Worm (Caenorhabditis elegans) whole organism, young adult: ENCODE results near the gene C29E4.17.

Experiments
- B0336.3 ChIP-seq: fragments of 200-800 bp; sonication (Bioruptor generic); IDR thresholded peaks from 2 replicates; pipeline ENCODE4 v1.3.6; 2022; ENCODE audit warnings: missing genetic modification characterization, missing compliant biosample characterization
- C17E4.6 ChIP-seq: fragments of 200-800 bp; sonication (Bioruptor generic); IDR thresholded peaks from 2 replicates; pipeline ENCODE4 v1.3.6; 2022; ENCODE audit warnings: missing genetic modification reagents, missing genetic modification characterization, missing compliant biosample characterization
- F10E7.11 ChIP-seq: sonication (generic microtip); optimal IDR thresholded peaks from 2 replicates; lab custom pipeline; 2017; ENCODE audit warnings: mild to moderate bottlenecking, missing genetic modification characterization, moderate library complexity, missing compliant biosample characterization
- F23B12.7 ChIP-seq: sonication (generic microtip); optimal IDR thresholded peaks from 2 replicates; lab custom pipeline; 2017; ENCODE audit warnings: missing genetic modification characterization, mild to moderate bottlenecking, missing compliant biosample characterization, antibody characterized with exemption, moderate library complexity; ENCODE audit not compliant: insufficient read depth
- F33H1.4 ChIP-seq: fragments of 200-800 bp; sonication (Bioruptor generic); IDR thresholded peaks from 2 replicates; pipeline ENCODE4 v1.3.6; 2022; ENCODE audit warnings: missing genetic modification reagents, missing genetic modification characterization, missing compliant biosample characterization
- F39B2.1 ChIP-seq: fragments of 200-800 bp; sonication (Bioruptor generic); IDR thresholded peaks from 2 replicates; pipeline ENCODE4 v1.3.6; 2022; ENCODE audit warnings: missing genetic modification reagents, missing genetic modification characterization, missing compliant biosample characterization
- F52B5.7 ChIP-seq: sonication (generic microtip); optimal IDR thresholded peaks from 2 replicates; lab custom pipeline; 2016; ENCODE audit warnings: mild to moderate bottlenecking, missing genetic modification characterization, missing compliant biosample characterization
- F55B11.4 ChIP-seq: sonication (generic microtip); optimal IDR thresholded peaks from 2 replicates; lab custom pipeline; 2016; ENCODE audit warnings: missing compliant biosample characterization, missing genetic modification characterization, borderline replicate concordance; ENCODE audit not compliant: insufficient read depth
- F57C9.4 ChIP-seq: sonication (generic microtip); optimal IDR thresholded peaks from 2 replicates; lab custom pipeline; 2017; ENCODE audit warnings: mild to moderate bottlenecking, missing genetic modification characterization, missing compliant biosample characterization
- K11D2.4 ChIP-seq: fragments of 200-800 bp; sonication (Bioruptor generic); IDR thresholded peaks from 2 replicates; pipeline ENCODE4 v1.3.6; 2022; ENCODE audit warnings: missing genetic modification reagents, missing genetic modification characterization, missing compliant biosample characterization
- T26A5.8 ChIP-seq: sonication (generic microtip); optimal IDR thresholded peaks from 2 replicates; lab custom pipeline; 2016; ENCODE audit warnings: missing genetic modification characterization, missing compliant biosample characterization
- Y53G8AR.9 ChIP-seq: fragments of 200-800 bp; sonication (Bioruptor generic); conservative IDR thresholded peaks from 2 replicates; pipeline ENCODE4 v1.3.6; 2022; ENCODE audit warnings: missing genetic modification reagents, missing genetic modification characterization, missing compliant biosample characterization
- Y67H2A.10 ChIP-seq: fragments of 200-800 bp; sonication (Bioruptor generic); conservative IDR thresholded peaks from 2 replicates; pipeline ENCODE4 v1.3.6; 2022; ENCODE audit warnings: missing genetic modification reagents, missing genetic modification characterization, missing compliant biosample characterization
- akir-1 ChIP-seq: fragments of 200-800 bp; sonication (Bioruptor generic); optimal IDR thresholded peaks from 2 replicates; lab custom pipeline; 2018; ENCODE audit warnings: mild to moderate bottlenecking, missing genetic modification characterization, moderate library complexity, missing compliant biosample characterization
- aptf-3 ChIP-seq: fragments of 200-800 bp; sonication (Bioruptor generic); IDR thresholded peaks from 2 replicates; pipeline ENCODE4 v1.3.6; 2022; ENCODE audit warnings: missing genetic modification characterization, missing compliant biosample characterization
- attf-3 ChIP-seq: fragments of 200-800 bp; sonication (Bioruptor generic); conservative IDR thresholded peaks from 2 replicates; pipeline ENCODE4 v1.3.6; 2022; ENCODE audit warnings: missing genetic modification reagents, missing genetic modification characterization, missing compliant biosample characterization
- attf-5 ChIP-seq: fragments of 200-800 bp; sonication (Bioruptor generic); optimal IDR thresholded peaks from 2 replicates; lab custom pipeline; 2018; ENCODE audit warnings: mild to moderate bottlenecking, missing genetic modification characterization, missing compliant biosample characterization
- attf-6 ChIP-seq: fragments of 200-800 bp; sonication (Bioruptor generic); IDR thresholded peaks from 2 replicates; pipeline ENCODE4 v1.3.6; 2022; ENCODE audit warnings: missing genetic modification reagents, missing genetic modification characterization, missing compliant biosample characterization
- cebp-1 ChIP-seq, 2 experiments: fragments of 200-800 bp in 1 of 2; sonication (Bioruptor generic) in 1 of 2; sonication (generic microtip) in 1 of 2; IDR thresholded peaks in 1 of 2; optimal IDR thresholded peaks in 1 of 2; 2 replicates each; pipeline versions ENCODE4 v1.3.6 to Lab custom; 2017 to 2022; ENCODE audit warnings: missing compliant biosample characterization in 2 of 2, missing genetic modification characterization in 2 of 2, mild to moderate bottlenecking in 1 of 2, missing genetic modification reagents in 1 of 2, moderate library complexity in 1 of 2
- ceh-100 ChIP-seq: fragments of 200-800 bp; sonication (Bioruptor generic); IDR thresholded peaks from 2 replicates; pipeline ENCODE4 v1.3.6; 2022; ENCODE audit warnings: missing genetic modification reagents, missing genetic modification characterization, missing compliant biosample characterization
- ceh-40 ChIP-seq: fragments of 200-800 bp; sonication (Bioruptor generic); IDR thresholded peaks from 2 replicates; pipeline ENCODE4 v1.3.6; 2022; ENCODE audit warnings: missing genetic modification characterization, missing compliant biosample characterization
- ceh-91 ChIP-seq: fragments of 200-800 bp; sonication (Bioruptor generic); IDR thresholded peaks from 2 replicates; pipeline ENCODE4 v1.3.6; 2022; ENCODE audit warnings: missing genetic modification reagents, missing genetic modification characterization, missing compliant biosample characterization
- dpff-1 ChIP-seq: sonication (generic microtip); optimal IDR thresholded peaks from 2 replicates; lab custom pipeline; 2017; ENCODE audit warnings: mild to moderate bottlenecking, missing genetic modification characterization, missing compliant biosample characterization
- ets-4 ChIP-seq: fragments of 200-800 bp; sonication (Bioruptor generic); optimal IDR thresholded peaks from 2 replicates; lab custom pipeline; 2018; ENCODE audit warnings: mild to moderate bottlenecking, missing genetic modification characterization, missing compliant biosample characterization
- fkh-3 ChIP-seq: sonication (generic microtip); optimal IDR thresholded peaks from 2 replicates; lab custom pipeline; 2016; ENCODE audit warnings: mild to moderate bottlenecking, missing genetic modification characterization, missing compliant biosample characterization
- gei-17 ChIP-seq: fragments of 200-800 bp; sonication (Bioruptor generic); optimal IDR thresholded peaks from 2 replicates; lab custom pipeline; 2018; ENCODE audit warnings: mild to moderate bottlenecking, missing genetic modification characterization, missing compliant biosample characterization
- hmg-1.2 ChIP-seq: fragments of 200-800 bp; sonication (Bioruptor generic); IDR thresholded peaks from 2 replicates; pipeline ENCODE4 v1.3.6; 2022; ENCODE audit warnings: missing genetic modification reagents, missing genetic modification characterization, missing compliant biosample characterization
- lag-1 ChIP-seq: fragments of 200-800 bp; sonication (Bioruptor generic); IDR thresholded peaks from 2 replicates; pipeline ENCODE4 v1.3.6; 2022; ENCODE audit warnings: missing genetic modification reagents, missing genetic modification characterization, missing compliant biosample characterization
- madf-3 ChIP-seq: fragments of 200-800 bp; sonication (Bioruptor generic); IDR thresholded peaks from 2 replicates; pipeline ENCODE4 v1.3.6; 2022; ENCODE audit warnings: missing genetic modification reagents, missing genetic modification characterization, missing compliant biosample characterization
- madf-6 ChIP-seq: fragments of 200-800 bp; sonication (Bioruptor generic); IDR thresholded peaks from 2 replicates; pipeline ENCODE4 v1.3.6; 2022; ENCODE audit warnings: missing genetic modification reagents, missing genetic modification characterization, missing compliant biosample characterization
- madf-8 ChIP-seq: fragments of 200-800 bp; sonication (Bioruptor generic); conservative IDR thresholded peaks from 2 replicates; pipeline ENCODE4 v1.3.6; 2022; ENCODE audit warnings: missing genetic modification reagents, missing genetic modification characterization, missing compliant biosample characterization
- nfya-1 ChIP-seq: sonication (generic microtip); optimal IDR thresholded peaks from 2 replicates; lab custom pipeline; 2017; ENCODE audit warnings: antibody characterized with exemption, missing compliant biosample characterization, missing genetic modification characterization, borderline replicate concordance; ENCODE audit not compliant: insufficient read depth
- nfya-2 ChIP-seq: fragments of 200-800 bp; sonication (Bioruptor generic); IDR thresholded peaks from 2 replicates; pipeline ENCODE4 v1.3.6; 2022; ENCODE audit warnings: missing genetic modification reagents, missing genetic modification characterization, missing compliant biosample characterization
- nhr-120 ChIP-seq: fragments of 200-800 bp; sonication (Bioruptor generic); IDR thresholded peaks from 2 replicates; pipeline ENCODE4 v1.3.6; 2022; ENCODE audit warnings: missing genetic modification characterization, missing compliant biosample characterization
- nhr-27 ChIP-seq: fragments of 200-800 bp; sonication (Bioruptor generic); optimal IDR thresholded peaks from 2 replicates; lab custom pipeline; 2018; ENCODE audit warnings: mild to moderate bottlenecking, missing genetic modification characterization, moderate library complexity, missing compliant biosample characterization
- pha-4 ChIP-seq: fragments of 150-350 bp; sonication (generic microtip); optimal IDR thresholded peaks from 2 replicates; lab custom pipeline; 2014; ENCODE audit warnings: missing biosample characterization, missing genetic modification reagents, missing genetic modification characterization
- rcor-1 ChIP-seq: fragments of 200-800 bp; sonication (Bioruptor generic); IDR thresholded peaks from 2 replicates; pipeline ENCODE4 v1.3.6; 2022; ENCODE audit warnings: missing genetic modification reagents, missing genetic modification characterization, missing compliant biosample characterization
- repo-1 ChIP-seq: sonication (generic microtip); optimal IDR thresholded peaks from 2 replicates; lab custom pipeline; 2017; ENCODE audit warnings: mild to moderate bottlenecking, missing genetic modification characterization, missing compliant biosample characterization
- snpc-3.4 ChIP-seq: sonication (generic microtip); optimal IDR thresholded peaks from 2 replicates; lab custom pipeline; 2017; ENCODE audit warnings: missing genetic modification characterization, mild to moderate bottlenecking, missing compliant biosample characterization, antibody characterized with exemption, moderate library complexity, missing genotype, missing genetic modification reagents
- somi-1 ChIP-seq: fragments of 200-800 bp; sonication (Bioruptor generic); optimal IDR thresholded peaks from 2 replicates; lab custom pipeline; 2018; ENCODE audit warnings: mild to moderate bottlenecking, missing genetic modification characterization, missing compliant biosample characterization
- tbx-9 ChIP-seq: sonication (generic microtip); optimal IDR thresholded peaks from 2 replicates; lab custom pipeline; 2016; ENCODE audit warnings: borderline replicate concordance, missing genetic modification characterization, inconsistent platforms, missing compliant biosample characterization
- unc-62 ChIP-seq: fragments of 150-350 bp; optimal IDR thresholded peaks from 2 replicates; lab custom pipeline; 2014; ENCODE audit warnings: missing biosample characterization, missing genetic modification reagents, missing genetic modification characterization
- zim-3 ChIP-seq: sonication (generic microtip); optimal IDR thresholded peaks from 2 replicates; lab custom pipeline; 2017; ENCODE audit warnings: mild to moderate bottlenecking, missing genetic modification characterization, moderate library complexity, missing compliant biosample characterization
- ztf-25 ChIP-seq: fragments of 200-800 bp; sonication (Bioruptor generic); IDR thresholded peaks from 2 replicates; pipeline ENCODE4 v1.3.6; 2022; ENCODE audit warnings: missing genetic modification reagents, missing genetic modification characterization, missing compliant biosample characterization
- ztf-28 ChIP-seq: fragments of 200-800 bp; sonication (Bioruptor generic); IDR thresholded peaks from 2 replicates; pipeline ENCODE4 v1.3.6; 2022; ENCODE audit warnings: missing genetic modification reagents, missing genetic modification characterization, missing compliant biosample characterization
- ztf-3 ChIP-seq: fragments of 200-800 bp; sonication (Bioruptor generic); optimal IDR thresholded peaks from 2 replicates; lab custom pipeline; 2018; ENCODE audit warnings: mild to moderate bottlenecking, missing genetic modification characterization, missing compliant biosample characterization

C29E4.17 gene

ce11 chrIII:7891573-7892306, 30.6 kb upstream of the C29E4.17 start, which contains the start of the genes ZK688.5 and fahd-1 (continued):
- no peak for TF ChIP-seq lag-1 (GFP tag; lab: Robert Waterston, UW)
- TF ChIP-seq pha-4 (tag; lab: Kevin White, UChicago), result no peak
- TF ChIP-seq rcor-1, result no peak; the same call in 1 of the 2 replicates
- no peak for TF ChIP-seq akir-1 (GFP tag; lab: Kevin White, UChicago)
- no peak for TF ChIP-seq F39B2.1 (GFP tag; lab: Robert Waterston, UW)
- no peak for TF ChIP-seq F33H1.4 (GFP tag; lab: Robert Waterston, UW)
- TF ChIP-seq nfya-1 (tag; lab: Kevin White, UChicago), result no peak
- no peak for TF ChIP-seq dpff-1 (tag; lab: Kevin White, UChicago)
- no peak for TF ChIP-seq nhr-27 (tag; lab: Kevin White, UChicago)
- no peak for TF ChIP-seq ceh-40 (GFP tag; lab: Robert Waterston, UW)
- no peak for TF ChIP-seq zim-3 (tag; lab: Kevin White, UChicago)
- TF ChIP-seq gei-17, result no peak
- TF ChIP-seq F57C9.4 (tag; lab: Kevin White, UChicago), result no peak
- TF ChIP-seq somi-1, result peak; percentile 43
- no peak for TF ChIP-seq madf-3 (GFP tag; lab: Robert Waterston, UW)
- no peak for TF ChIP-seq ztf-25 (GFP tag; lab: Robert Waterston, UW)
- TF ChIP-seq madf-8 (GFP tag; lab: Robert Waterston, UW), result no peak
- no peak for TF ChIP-seq ceh-91 (GFP tag; lab: Robert Waterston, UW)
- TF ChIP-seq ceh-100 (GFP tag; lab: Robert Waterston, UW), result no peak
- TF ChIP-seq snpc-3.4 (tag; lab: Kevin White, UChicago), result no peak
- TF ChIP-seq nhr-120 (GFP tag; lab: Robert Waterston, UW), result no peak
- no peak for TF ChIP-seq C17E4.6 (GFP tag; lab: Robert Waterston, UW)
- TF ChIP-seq ets-4, result no peak
- TF ChIP-seq ztf-28 (GFP tag; lab: Robert Waterston, UW), result no peak
- TF ChIP-seq madf-6 (GFP tag; lab: Robert Waterston, UW), result peak; percentile 27; the same call in 1 of the 2 replicates
- TF ChIP-seq F52B5.7 (tag; lab: Kevin White, UChicago), result no peak
- no peak for TF ChIP-seq F23B12.7 (tag; lab: Kevin White, UChicago)
- TF ChIP-seq cebp-1 (GFP tag; IDR thresholded peaks at IDR 0.05; lab: Robert Waterston, UW), result no peak
- peak; percentile 75 for TF ChIP-seq cebp-1 (tag; optimal IDR thresholded peaks at IDR 0.05; lab: Kevin White, UChicago)
- TF ChIP-seq F55B11.4 (tag; lab: Kevin White, UChicago), result no peak
- TF ChIP-seq B0336.3 (GFP tag; lab: Robert Waterston, UW), result 0 out of 2 replicates have a peak, but pooled peaks have one; percentile 52
- no peak for TF ChIP-seq ztf-3 (GFP tag; lab: Kevin White, UChicago)
- TF ChIP-seq K11D2.4 (GFP tag; lab: Robert Waterston, UW), result 0 out of 2 replicates have a peak, but pooled peaks have one; percentile 10
- TF ChIP-seq fkh-3, result no peak
- TF ChIP-seq aptf-3 (GFP tag; lab: Robert Waterston, UW), result no peak
- TF ChIP-seq Y67H2A.10 (GFP tag; lab: Robert Waterston, UW), result no peak
- peak; percentile 23 for TF ChIP-seq unc-62
- no peak for TF ChIP-seq nfya-2 (GFP tag; lab: Robert Waterston, UW)
- TF ChIP-seq attf-5 (GFP tag; lab: Kevin White, UChicago), result peak; percentile 86
- no peak for TF ChIP-seq attf-6 (GFP tag; lab: Robert Waterston, UW)
- no peak for TF ChIP-seq repo-1 (tag; lab: Kevin White, UChicago)
- no peak for TF ChIP-seq T26A5.8 (tag; lab: Kevin White, UChicago)
- peak; percentile 56; the same call in 1 of the 2 replicates for TF ChIP-seq Y53G8AR.9 (GFP tag; lab: Robert Waterston, UW)
- no peak for TF ChIP-seq F10E7.11 (tag; lab: Kevin White, UChicago)
- 0 out of 2 replicates have a peak, but pooled peaks have one; percentile 22 for TF ChIP-seq attf-3 (GFP tag; lab: Robert Waterston, UW)
- TF ChIP-seq hmg-1.2, result peak; percentile 87; the same call in 1 of the 2 replicates
- no peak for TF ChIP-seq tbx-9 (tag; lab: Kevin White, UChicago)
